Worm (Caenorhabditis elegans) whole organism, L4/young adult: ENCODE measurements around the gene F32B6.4.

Source experiments
- W03F9.2 ChIP-seq: fragments of 150-350 bp; optimal IDR thresholded peaks from 2 replicates; lab custom pipeline; 2014; ENCODE audit warnings: missing biosample characterization, missing genetic modification characterization
- dao-5 ChIP-seq: sonication (generic microtip); optimal IDR thresholded peaks from 2 replicates; lab custom pipeline; 2016; ENCODE audit warnings: missing genotype, missing genetic modification characterization, moderate library complexity, missing compliant biosample characterization
- him-1 ChIP-seq: sonication (generic microtip); optimal IDR thresholded peaks from 2 replicates; lab custom pipeline; 2016; ENCODE audit warnings: missing genotype, missing genetic modification reagents, missing genetic modification characterization, missing compliant biosample characterization

ce11 chrIV:9895088-9895487, 3.2 kb upstream of the F32B6.4 start, which contains the start of gene ssp-32:
- TF ChIP-seq W03F9.2 (tag; lab: Kevin White, UChicago) (no peak), dao-5 (tag; lab: Kevin White, UChicago) (no peak), him-1 (tag; lab: Kevin White, UChicago) (no peak)
